Fruit fly (Drosophila melanogaster): ENCODE measurements around the gene CG32432.

DNA sequence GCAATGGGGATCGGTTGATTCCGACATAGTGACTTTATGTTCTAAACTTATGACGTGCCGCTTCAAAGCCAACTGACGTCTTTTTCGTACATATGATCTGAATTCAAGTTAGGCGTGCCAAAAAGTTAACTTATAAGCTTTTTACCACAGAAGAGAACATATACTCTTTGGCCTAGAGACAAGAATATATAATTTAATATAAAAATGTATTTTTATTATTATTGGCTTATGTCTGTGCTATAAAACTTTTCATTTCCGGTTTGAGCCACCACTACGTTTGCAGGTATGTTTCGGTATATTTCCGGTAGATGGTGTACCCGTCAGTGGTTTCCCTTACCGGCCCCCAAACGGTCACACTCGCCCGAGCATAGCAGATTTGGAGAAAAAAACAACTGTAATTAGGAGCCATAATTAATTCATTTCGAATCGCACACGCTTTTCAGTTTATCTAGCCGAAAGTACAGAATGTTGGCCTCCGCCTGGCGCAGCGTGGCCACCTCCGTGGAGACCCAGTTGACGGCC is 86.6 kb downstream of the CG32432 start, which contains the start of the genes CG3698 and tzn:
- no peak for TF ChIP-seq CG8478 (optimal IDR thresholded peaks at IDR 0.05)
- peak; percentile 86 to 91 for TF ChIP-seq CTCF (optimal IDR thresholded peaks at IDR 0.05)

Data from S2 (cell line).